Worm (Caenorhabditis elegans) whole organism, L3 larva: Measurements from ENCODE around the gene Y76B12C.3.

Experiments used
- ZK546.5 ChIP-seq: sonication (generic microtip); optimal IDR thresholded peaks from 2 replicates; lab custom pipeline; 2017; ENCODE audit warnings: missing biosample characterization, missing genetic modification characterization
- ceh-16 ChIP-seq: sonication (generic microtip); optimal IDR thresholded peaks from 2 replicates; lab custom pipeline; 2017; ENCODE audit warnings: missing biosample characterization, missing genetic modification characterization
- ceh-28 ChIP-seq: fragments of 150-350 bp; optimal IDR thresholded peaks from 2 replicates; lab custom pipeline; 2014; ENCODE audit warnings: missing biosample characterization, missing genetic modification reagents, missing genetic modification characterization
- ceh-82 ChIP-seq: fragments of 150-350 bp; optimal IDR thresholded peaks from 2 replicates; lab custom pipeline; 2014; ENCODE audit warnings: missing biosample characterization, missing genetic modification characterization
- egl-27 ChIP-seq: sonication (generic microtip); optimal IDR thresholded peaks from 4 replicates; lab custom pipeline; 2017; ENCODE audit warnings: missing biosample characterization, missing genetic modification reagents, missing genetic modification characterization
- egl-5 ChIP-seq: fragments of 150-350 bp; optimal IDR thresholded peaks from 2 replicates; lab custom pipeline; 2017; ENCODE audit warnings: missing biosample characterization, missing genetic modification reagents, missing genetic modification characterization, inconsistent platforms
- elt-3 ChIP-seq, 3 experiments: fragments of 150-350 bp in 1 of 3; sonication (generic microtip) in 2 of 3; optimal IDR thresholded peaks; 2 replicates in 2 of 3; 4 replicates in 1 of 3; lab custom pipeline; 2014 to 2017; ENCODE audit warnings: missing biosample characterization in 3 of 3, missing genetic modification characterization in 3 of 3
- fkh-10 ChIP-seq: sonication (generic microtip); optimal IDR thresholded peaks from 2 replicates; lab custom pipeline; 2017; ENCODE audit warnings: missing biosample characterization, missing genetic modification reagents, missing genetic modification characterization
- fos-1 ChIP-seq: fragments of 150-350 bp; optimal IDR thresholded peaks from 2 replicates; lab custom pipeline; 2014; ENCODE audit warnings: missing biosample characterization, missing genetic modification characterization
- jun-1 ChIP-seq: fragments of 150-350 bp; optimal IDR thresholded peaks from 2 replicates; lab custom pipeline; 2014; ENCODE audit warnings: missing biosample characterization, missing genetic modification reagents, missing genetic modification characterization
- lin-15B ChIP-seq: fragments of 150-350 bp; optimal IDR thresholded peaks from 2 replicates; lab custom pipeline; 2014; ENCODE audit warnings: missing biosample characterization, missing genetic modification characterization
- lsy-12 ChIP-seq: sonication (generic microtip); optimal IDR thresholded peaks from 2 replicates; lab custom pipeline; 2016; ENCODE audit warnings: mild to moderate bottlenecking, missing genetic modification characterization, missing compliant biosample characterization
- mdl-1 ChIP-seq: fragments of 150-350 bp; optimal IDR thresholded peaks from 2 replicates; lab custom pipeline; 2014; ENCODE audit warnings: missing biosample characterization, missing genetic modification characterization
- mml-1 ChIP-seq: fragments of 150-350 bp; sonication (generic microtip); optimal IDR thresholded peaks from 3 replicates; lab custom pipeline; 2014; ENCODE audit warnings: missing biosample characterization, missing genetic modification characterization
- nfya-1 ChIP-seq: sonication (generic microtip); optimal IDR thresholded peaks from 2 replicates; lab custom pipeline; 2017; ENCODE audit warnings: missing genetic modification characterization, mild to moderate bottlenecking, missing compliant biosample characterization, antibody characterized with exemption, moderate library complexity; ENCODE audit not compliant: insufficient read depth
- nhr-11 ChIP-seq: fragments of 150-350 bp; optimal IDR thresholded peaks from 2 replicates; lab custom pipeline; 2014; ENCODE audit warnings: missing biosample characterization, missing genetic modification characterization
- nhr-12 ChIP-seq: fragments of 150-350 bp; optimal IDR thresholded peaks from 2 replicates; lab custom pipeline; 2014; ENCODE audit warnings: missing biosample characterization, missing genetic modification characterization
- nhr-23 ChIP-seq: fragments of 150-350 bp; optimal IDR thresholded peaks from 2 replicates; lab custom pipeline; 2014; ENCODE audit warnings: missing biosample characterization, missing genetic modification reagents, missing genetic modification characterization
- nhr-237 ChIP-seq: fragments of 150-350 bp; optimal IDR thresholded peaks from 2 replicates; lab custom pipeline; 2014; ENCODE audit warnings: missing biosample characterization, missing genetic modification characterization
- nhr-25 ChIP-seq: sonication (generic microtip); optimal IDR thresholded peaks from 2 replicates; lab custom pipeline; 2017; ENCODE audit warnings: missing biosample characterization, missing genetic modification characterization
- nhr-43 ChIP-seq: sonication (generic microtip); optimal IDR thresholded peaks from 2 replicates; lab custom pipeline; 2016; ENCODE audit warnings: mild to moderate bottlenecking, missing genetic modification characterization, missing compliant biosample characterization; ENCODE audit not compliant: poor library complexity, severe bottlenecking
- nhr-67 ChIP-seq: fragments of 150-350 bp; optimal IDR thresholded peaks from 2 replicates; lab custom pipeline; 2014; ENCODE audit warnings: missing biosample characterization, missing genetic modification characterization
- nhr-76 ChIP-seq: fragments of 150-350 bp; sonication (generic microtip); optimal IDR thresholded peaks from 5 replicates; lab custom pipeline; 2014; ENCODE audit warnings: missing biosample characterization, missing genetic modification characterization
- nhr-77 ChIP-seq: fragments of 150-350 bp; optimal IDR thresholded peaks from 2 replicates; lab custom pipeline; 2014; ENCODE audit warnings: missing biosample characterization, missing genetic modification characterization
- pha-4 ChIP-seq: fragments of 150-350 bp; optimal IDR thresholded peaks from 2 replicates; lab custom pipeline; 2014; ENCODE audit warnings: missing biosample characterization, missing genetic modification reagents, missing genetic modification characterization
- pqm-1 ChIP-seq: fragments of 150-350 bp; optimal IDR thresholded peaks from 2 replicates; lab custom pipeline; 2017; ENCODE audit warnings: missing biosample characterization, missing genetic modification characterization, inconsistent platforms
- skn-1 ChIP-seq: fragments of 150-350 bp; optimal IDR thresholded peaks from 2 replicates; lab custom pipeline; 2014; ENCODE audit warnings: missing biosample characterization, missing genetic modification characterization
- snpc-4 ChIP-seq: fragments of 150-350 bp; optimal IDR thresholded peaks from 2 replicates; lab custom pipeline; 2014; ENCODE audit warnings: missing biosample characterization, missing genetic modification characterization
- tbx-2 ChIP-seq: sonication (generic microtip); optimal IDR thresholded peaks from 2 replicates; lab custom pipeline; 2016; ENCODE audit warnings: mild to moderate bottlenecking, missing genetic modification characterization, missing compliant biosample characterization
- unc-39 ChIP-seq: sonication (generic microtip); optimal IDR thresholded peaks from 4 replicates; lab custom pipeline; 2017; ENCODE audit warnings: missing biosample characterization, missing genetic modification characterization
- unc-62 ChIP-seq: fragments of 150-350 bp; sonication (generic microtip); optimal IDR thresholded peaks from 4 replicates; lab custom pipeline; 2014; ENCODE audit warnings: missing biosample characterization, missing genetic modification reagents, missing genetic modification characterization
- zag-1 ChIP-seq: fragments of 150-350 bp; optimal IDR thresholded peaks from 2 replicates; lab custom pipeline; 2014; ENCODE audit warnings: missing biosample characterization, missing genetic modification characterization
- ztf-11 ChIP-seq: fragments of 150-350 bp; optimal IDR thresholded peaks from 2 replicates; lab custom pipeline; 2014; ENCODE audit warnings: missing biosample characterization, missing genetic modification characterization
- ztf-4 ChIP-seq: fragments of 150-350 bp; optimal IDR thresholded peaks from 2 replicates; lab custom pipeline; 2014; ENCODE audit warnings: missing biosample characterization, missing genetic modification characterization

The Y76B12C.3 gene

DNA sequence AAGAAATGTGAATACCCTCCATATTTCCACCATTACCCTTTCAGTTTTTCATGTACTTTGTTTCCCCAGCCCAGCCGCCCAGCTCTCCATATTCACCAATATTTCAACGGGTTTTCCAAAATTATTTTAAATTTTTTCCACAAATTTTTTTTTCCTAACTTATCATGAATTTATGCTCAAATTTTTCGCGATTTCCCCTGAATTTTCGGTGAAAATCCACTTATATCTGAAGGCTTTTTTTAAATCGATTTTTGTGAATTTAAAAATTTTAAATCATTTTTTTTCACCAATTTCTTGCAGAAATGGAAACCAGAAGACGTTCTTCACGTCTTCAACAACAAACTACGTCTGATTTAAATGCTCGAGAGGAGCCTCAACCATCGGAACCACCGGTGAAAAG is 19.3 kb downstream of the Y76B12C.3 start, which contains the start of gene xpc-1:
TSS of gene xpc-1 (plus strand) at position 301 of the 400 bp plus-strand sequence.
- TF ChIP-seq skn-1 (no peak), ztf-11 (tag; lab: Kevin White, UChicago) (no peak), nhr-11 (tag; lab: Kevin White, UChicago) (no peak), fos-1 (tag; lab: Kevin White, UChicago) (no peak), nhr-237 (tag; lab: Kevin White, UChicago) (no peak), lin-15B (tag; lab: Kevin White, UChicago) (no peak), nhr-43 (tag; lab: Kevin White, UChicago) (no peak), nhr-67 (tag; lab: Kevin White, UChicago) (no peak), nhr-23 (tag; lab: Kevin White, UChicago) (no peak), tbx-2 (tag; lab: Kevin White, UChicago) (no peak), zag-1 (tag; lab: Kevin White, UChicago) (no peak), egl-5 (tag; lab: Kevin White, UChicago) (no peak), jun-1 (no peak), pha-4 (no peak), nhr-25 (tag; lab: Kevin White, UChicago) (no peak), ztf-4 (tag; lab: Kevin White, UChicago) (no peak), egl-27 (tag; lab: Kevin White, UChicago) (no peak), fkh-10 (GFP tag; lab: Kevin White, UChicago) (no peak)

- no peak for TF ChIP-seq tbx-2 (tag; lab: Kevin White, UChicago)
- no peak for TF ChIP-seq lsy-12 (tag; lab: Kevin White, UChicago)
- no peak for TF ChIP-seq ceh-16 (tag; lab: Kevin White, UChicago)
- no peak for TF ChIP-seq jun-1
- no peak for TF ChIP-seq skn-1
- no peak for TF ChIP-seq ZK546.5 (tag; lab: Kevin White, UChicago)
- TF ChIP-seq unc-62 (GFP tag; lab: Kevin White, UChicago), result no peak
- TF ChIP-seq unc-39 (tag; lab: Kevin White, UChicago), result no peak
- no peak for TF ChIP-seq egl-27 (tag; lab: Kevin White, UChicago)
- TF ChIP-seq zag-1 (tag; lab: Kevin White, UChicago), result no peak
- no peak for TF ChIP-seq fos-1 (tag; lab: Kevin White, UChicago)
- no peak for TF ChIP-seq nhr-11 (tag; lab: Kevin White, UChicago)
- TF ChIP-seq nhr-77 (tag; lab: Kevin White, UChicago), result no peak
- no peak for TF ChIP-seq nhr-23 (tag; lab: Kevin White, UChicago)
- no peak for TF ChIP-seq pha-4
- TF ChIP-seq ceh-82 (tag; lab: Kevin White, UChicago), result no peak
Observed at ce11 chrIV:1997762-1998161, 24.3 kb downstream of the Y76B12C.3 start.

- TF ChIP-seq mml-1 (no peak), mdl-1 (tag; lab: Kevin White, UChicago) (no peak), nhr-25 (tag; lab: Kevin White, UChicago) (no peak), ceh-28 (tag; lab: Kevin White, UChicago) (no peak), ztf-11 (tag; lab: Kevin White, UChicago) (no peak), ceh-16 (tag; lab: Kevin White, UChicago) (no peak), snpc-4 (tag; lab: Kevin White, UChicago) (no peak), nhr-12 (tag; lab: Kevin White, UChicago) (no peak), ZK546.5 (tag; lab: Kevin White, UChicago) (no peak), skn-1 (no peak), pha-4 (no peak), pqm-1 (tag; lab: Kevin White, UChicago) (no peak), zag-1 (tag; lab: Kevin White, UChicago) (no peak), nhr-76 (tag; lab: Kevin White, UChicago) (no peak), nfya-1 (no peak), nhr-77 (tag; lab: Kevin White, UChicago) (no peak), egl-27 (tag; lab: Kevin White, UChicago) (no peak), elt-3 (tag; optimal IDR thresholded peaks at IDR 0.05; lab: Kevin White, UChicago) (no peak), nhr-67 (tag; lab: Kevin White, UChicago) (no peak), fkh-10 (GFP tag; lab: Kevin White, UChicago) (no peak)
Observed at ce11 chrIV:2002290-2002689, 28.8 kb downstream of the Y76B12C.3 start.

DNA sequence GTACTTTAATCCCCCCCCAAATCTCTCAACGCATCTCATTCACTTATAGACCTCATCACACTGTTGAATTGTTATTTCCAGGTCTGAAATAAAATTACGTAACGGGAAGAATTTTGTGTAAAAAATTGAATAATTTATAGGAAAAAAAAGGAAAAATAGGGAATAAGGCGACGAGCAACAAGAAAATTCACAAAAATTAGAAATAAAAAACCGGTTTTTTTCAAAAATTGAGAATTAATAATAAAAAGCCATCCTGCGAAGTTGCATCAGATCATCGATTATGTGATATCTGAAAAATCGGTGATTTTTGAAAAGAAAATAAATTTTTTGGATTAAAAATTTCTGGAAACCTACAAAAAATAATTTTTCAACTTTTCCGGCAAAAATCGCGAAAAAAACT is 35.4 kb downstream of the Y76B12C.3 start:
- TF ChIP-seq mdl-1 (tag; lab: Kevin White, UChicago), result no peak
- no peak for TF ChIP-seq ztf-4 (tag; lab: Kevin White, UChicago)
- no peak for TF ChIP-seq snpc-4 (tag; lab: Kevin White, UChicago)
- TF ChIP-seq, all 47 proteins: peak for 0
